Fruit fly (Drosophila melanogaster): ENCODE data around the gene CG14506.

- no peak for TF ChIP-seq CG34367 (tag; optimal IDR thresholded peaks at IDR 0.05)
- no peak for TF ChIP-seq CG15710 (tag; optimal IDR thresholded peaks at IDR 0.05)
- no peak for TF ChIP-seq Snoo (tag; optimal IDR thresholded peaks at IDR 0.05)
- TF ChIP-seq D1 (tag; optimal IDR thresholded peaks at IDR 0.05) = no peak
- no peak for TF ChIP-seq Pif1A (GFP tag; optimal IDR thresholded peaks at IDR 0.05)
- no peak for TF ChIP-seq CG8159 (tag; optimal IDR thresholded peaks at IDR 0.05)
- TF ChIP-seq CG12605 (GFP tag; IDR thresholded peaks at IDR 0.05) = no peak
- no peak for TF ChIP-seq gl (tag; optimal IDR thresholded peaks at IDR 0.05)
- no peak for TF ChIP-seq fd96Ca (GFP tag; IDR thresholded peaks at IDR 0.05)
- TF ChIP-seq CG13204 (GFP tag; optimal IDR thresholded peaks at IDR 0.05) = no peak
- no peak for TF ChIP-seq EcR (GFP tag; optimal IDR thresholded peaks at IDR 0.05)
- no peak for TF ChIP-seq Ets98B (GFP tag; IDR thresholded peaks at IDR 0.05)
Observed at dm6 chr3R:29284315-29284714, 12.7 kb downstream of the CG14506 start.

Measured in whole organism, pupa.